Worm (Caenorhabditis elegans) whole organism, late embryonic: ENCODE measurements around the gene pals-21.

ENCODE experiments used
- C08G9.2 ChIP-seq: sonication (generic microtip); optimal IDR thresholded peaks from 2 replicates; lab custom pipeline; 2016; ENCODE audit warnings: mild to moderate bottlenecking, missing genetic modification characterization, moderate library complexity, missing compliant biosample characterization
- C38D4.7 ChIP-seq: fragments of 200-800 bp; sonication (Bioruptor generic); optimal IDR thresholded peaks from 2 replicates; lab custom pipeline; 2018; ENCODE audit warnings: mild to moderate bottlenecking, missing genetic modification characterization, moderate library complexity, missing compliant biosample characterization
- F13H6.1 ChIP-seq: sonication (generic microtip); optimal IDR thresholded peaks from 2 replicates; lab custom pipeline; 2016; ENCODE audit warnings: missing genetic modification characterization, missing compliant biosample characterization
- K02D7.2 ChIP-seq: sonication (generic microtip); optimal IDR thresholded peaks from 2 replicates; lab custom pipeline; 2017; ENCODE audit warnings: mild to moderate bottlenecking, missing genetic modification characterization, missing compliant biosample characterization
- T23F11.4 ChIP-seq: fragments of 200-800 bp; sonication (Bioruptor generic); optimal IDR thresholded peaks from 2 replicates; lab custom pipeline; 2018; ENCODE audit warnings: mild to moderate bottlenecking, missing genetic modification characterization, missing compliant biosample characterization
- ahr-1 ChIP-seq: sonication (generic microtip); optimal IDR thresholded peaks from 2 replicates; lab custom pipeline; 2016; ENCODE audit warnings: missing genetic modification characterization, missing compliant biosample characterization
- ama-1 ChIP-seq: fragments of 150-350 bp; optimal IDR thresholded peaks from 2 replicates; lab custom pipeline; 2014
- ceh-19 ChIP-seq: fragments of 200-800 bp; sonication (Bioruptor generic); optimal IDR thresholded peaks from 2 replicates; lab custom pipeline; 2018; ENCODE audit warnings: mild to moderate bottlenecking, missing genetic modification characterization, missing compliant biosample characterization
- ceh-2 ChIP-seq: sonication (generic microtip); optimal IDR thresholded peaks from 2 replicates; lab custom pipeline; 2016; ENCODE audit warnings: missing genotype, missing genetic modification characterization, missing compliant biosample characterization
- ceh-24 ChIP-seq: sonication (generic microtip); optimal IDR thresholded peaks from 2 replicates; lab custom pipeline; 2016; ENCODE audit warnings: mild to moderate bottlenecking, missing genetic modification characterization, missing compliant biosample characterization
- ceh-31 ChIP-seq: sonication (generic microtip); optimal IDR thresholded peaks from 2 replicates; lab custom pipeline; 2016; ENCODE audit warnings: missing genetic modification characterization, missing compliant biosample characterization
- ceh-34 ChIP-seq: sonication (generic microtip); optimal IDR thresholded peaks from 2 replicates; lab custom pipeline; 2016; ENCODE audit warnings: mild to moderate bottlenecking, missing genetic modification characterization, missing compliant biosample characterization
- ceh-48 ChIP-seq: sonication (generic microtip); optimal IDR thresholded peaks from 2 replicates; lab custom pipeline; 2016; ENCODE audit warnings: missing genetic modification characterization, inconsistent platforms, missing compliant biosample characterization
- elt-2 ChIP-seq: sonication (generic microtip); optimal IDR thresholded peaks from 2 replicates; lab custom pipeline; 2016; ENCODE audit warnings: missing genetic modification reagents, missing genetic modification characterization, missing compliant biosample characterization
- ets-4 ChIP-seq: sonication (generic microtip); optimal IDR thresholded peaks from 2 replicates; lab custom pipeline; 2016; ENCODE audit warnings: missing genetic modification characterization, missing compliant biosample characterization
- eyg-1 ChIP-seq: sonication (generic microtip); optimal IDR thresholded peaks from 2 replicates; lab custom pipeline; 2016; ENCODE audit warnings: missing genotype, missing genetic modification characterization, missing compliant biosample characterization
- fkh-10 ChIP-seq: fragments of 150-350 bp; optimal IDR thresholded peaks from 2 replicates; lab custom pipeline; 2014; ENCODE audit warnings: missing biosample characterization, missing genetic modification reagents, missing genetic modification characterization
- fkh-6 ChIP-seq: sonication (generic microtip); optimal IDR thresholded peaks from 2 replicates; lab custom pipeline; 2016; ENCODE audit warnings: missing genetic modification characterization, missing compliant biosample characterization
- hlh-13 ChIP-seq: fragments of 200-800 bp; sonication (Bioruptor generic); optimal IDR thresholded peaks from 2 replicates; lab custom pipeline; 2018; ENCODE audit warnings: mild to moderate bottlenecking, missing genetic modification characterization, missing compliant biosample characterization
- hlh-15 ChIP-seq: sonication (generic microtip); optimal IDR thresholded peaks from 2 replicates; lab custom pipeline; 2016; ENCODE audit warnings: missing genetic modification characterization, missing compliant biosample characterization
- hlh-30 ChIP-seq: sonication (generic microtip); optimal IDR thresholded peaks from 2 replicates; lab custom pipeline; 2017; ENCODE audit warnings: antibody characterized with exemption, missing genetic modification characterization, missing compliant biosample characterization; ENCODE audit not compliant: insufficient read depth
- madf-2 ChIP-seq: sonication (generic microtip); optimal IDR thresholded peaks from 2 replicates; lab custom pipeline; 2017; ENCODE audit warnings: missing genetic modification characterization, missing compliant biosample characterization
- mec-3 ChIP-seq: sonication (generic microtip); optimal IDR thresholded peaks from 2 replicates; lab custom pipeline; 2016; ENCODE audit warnings: borderline replicate concordance, missing genetic modification characterization, missing compliant biosample characterization
- nhr-11 ChIP-seq: fragments of 150-350 bp; optimal IDR thresholded peaks from 2 replicates; lab custom pipeline; 2014; ENCODE audit warnings: missing biosample characterization, missing genetic modification characterization
- npax-4 ChIP-seq: sonication (generic microtip); optimal IDR thresholded peaks from 2 replicates; lab custom pipeline; 2016; ENCODE audit warnings: missing genetic modification characterization, missing compliant biosample characterization
- odd-2 ChIP-seq: sonication (generic microtip); optimal IDR thresholded peaks from 2 replicates; lab custom pipeline; 2017; ENCODE audit warnings: antibody characterized with exemption, mild to moderate bottlenecking, missing genetic modification characterization, missing compliant biosample characterization
- pat-9 ChIP-seq: fragments of 200-800 bp; sonication (Bioruptor generic); optimal IDR thresholded peaks from 2 replicates; lab custom pipeline; 2018; ENCODE audit warnings: mild to moderate bottlenecking, missing genetic modification characterization, moderate library complexity, missing compliant biosample characterization
- pha-4 ChIP-seq: fragments of 150-350 bp; optimal IDR thresholded peaks from 2 replicates; lab custom pipeline; 2018; ENCODE audit warnings: missing biosample characterization, missing genetic modification reagents, missing genetic modification characterization
- pros-1 ChIP-seq: fragments of 150-350 bp; optimal IDR thresholded peaks from 2 replicates; lab custom pipeline; 2014; ENCODE audit warnings: missing biosample characterization, missing genetic modification reagents, missing genetic modification characterization
- ref-2 ChIP-seq: sonication (generic microtip); optimal IDR thresholded peaks from 2 replicates; lab custom pipeline; 2016; ENCODE audit warnings: missing genetic modification characterization, missing compliant biosample characterization
- sox-2 ChIP-seq: fragments of 200-800 bp; sonication (Bioruptor generic); IDR thresholded peaks from 2 replicates; pipeline ENCODE4 v1.3.6; 2022; ENCODE audit warnings: missing genetic modification reagents, missing genetic modification characterization, missing compliant biosample characterization
- sox-4 ChIP-seq: sonication (generic microtip); optimal IDR thresholded peaks from 2 replicates; lab custom pipeline; 2017; ENCODE audit warnings: mild to moderate bottlenecking, missing genetic modification characterization, inconsistent platforms, missing compliant biosample characterization
- tbx-2 ChIP-seq: sonication (generic microtip); optimal IDR thresholded peaks from 2 replicates; lab custom pipeline; 2016; ENCODE audit warnings: missing genetic modification characterization, missing compliant biosample characterization
- ttx-3 ChIP-seq: sonication (generic microtip); optimal IDR thresholded peaks from 2 replicates; lab custom pipeline; 2016; ENCODE audit warnings: missing genetic modification reagents, missing genetic modification characterization, missing compliant biosample characterization
- unc-3 ChIP-seq, 2 experiments: fragments of 200-800 bp in 1 of 2; sonication (Bioruptor generic) in 1 of 2; sonication (generic microtip) in 1 of 2; conservative IDR thresholded peaks in 1 of 2; optimal IDR thresholded peaks in 1 of 2; 2 replicates each; pipeline versions ENCODE4 v1.3.6 to Lab custom; 2016 to 2022; ENCODE audit warnings: missing compliant biosample characterization in 2 of 2, missing genetic modification characterization in 2 of 2, missing genetic modification reagents in 1 of 2
- zip-5 ChIP-seq: sonication (generic microtip); optimal IDR thresholded peaks from 2 replicates; lab custom pipeline; 2016; ENCODE audit warnings: missing genetic modification characterization, missing compliant biosample characterization
- ztf-16 ChIP-seq: sonication (generic microtip); optimal IDR thresholded peaks from 2 replicates; lab custom pipeline; 2017; ENCODE audit warnings: missing genetic modification characterization, missing compliant biosample characterization

The pals-21 gene

DNA sequence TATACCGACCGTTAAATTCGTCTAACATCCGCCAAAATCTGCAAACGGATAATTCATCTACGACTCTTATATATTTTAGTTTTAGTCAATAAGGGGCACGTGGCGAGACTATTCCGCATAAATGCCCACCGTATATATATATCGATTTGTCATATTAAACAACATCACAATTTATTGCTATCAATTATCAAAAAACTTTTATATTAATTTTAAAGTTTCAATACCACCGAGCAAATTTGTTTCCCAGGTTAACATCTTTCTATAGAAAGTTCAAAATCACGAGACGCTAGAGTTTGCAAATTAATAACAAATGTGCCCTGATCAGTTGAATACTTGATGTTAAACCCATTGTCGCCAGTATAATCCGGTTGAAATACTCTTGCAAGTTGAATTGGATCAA lies 32.9 kb downstream of the pals-21 start, which contains the start of gene Y82E9BL.5:
Y82E9BL.5 (minus strand) TSS at position 101 of the 400 bp plus-strand sequence.
- no peak for TF ChIP-seq K02D7.2
- TF ChIP-seq ceh-34 (tag; lab: Kevin White, UChicago): no peak
- TF ChIP-seq fkh-10 (GFP tag; lab: Kevin White, UChicago): no peak
- TF ChIP-seq ahr-1 (tag; lab: Kevin White, UChicago): no peak
- no peak for TF ChIP-seq eyg-1 (tag; lab: Kevin White, UChicago)
- TF ChIP-seq C38D4.7 (GFP tag; lab: Kevin White, UChicago): no peak
- TF ChIP-seq unc-3 (GFP tag; conservative IDR thresholded peaks at IDR 0.05; lab: Robert Waterston, UW): no peak
- no peak for TF ChIP-seq unc-3 (tag; optimal IDR thresholded peaks at IDR 0.05; lab: Kevin White, UChicago)
- no peak for TF ChIP-seq sox-2 (GFP tag; lab: Robert Waterston, UW)
- TF ChIP-seq hlh-13: no peak
- TF ChIP-seq ttx-3: no peak
- TF ChIP-seq elt-2 (tag; lab: Kevin White, UChicago): no peak
- TF ChIP-seq ztf-16 (tag; lab: Kevin White, UChicago): no peak
- TF ChIP-seq ref-2 (tag; lab: Kevin White, UChicago): no peak
- no peak for TF ChIP-seq C08G9.2
- no peak for TF ChIP-seq pha-4 (tag; lab: Kevin White, UChicago)
- TF ChIP-seq ceh-24 (tag; lab: Kevin White, UChicago): no peak
- TF ChIP-seq hlh-15 (tag; lab: Kevin White, UChicago): no peak

DNA sequence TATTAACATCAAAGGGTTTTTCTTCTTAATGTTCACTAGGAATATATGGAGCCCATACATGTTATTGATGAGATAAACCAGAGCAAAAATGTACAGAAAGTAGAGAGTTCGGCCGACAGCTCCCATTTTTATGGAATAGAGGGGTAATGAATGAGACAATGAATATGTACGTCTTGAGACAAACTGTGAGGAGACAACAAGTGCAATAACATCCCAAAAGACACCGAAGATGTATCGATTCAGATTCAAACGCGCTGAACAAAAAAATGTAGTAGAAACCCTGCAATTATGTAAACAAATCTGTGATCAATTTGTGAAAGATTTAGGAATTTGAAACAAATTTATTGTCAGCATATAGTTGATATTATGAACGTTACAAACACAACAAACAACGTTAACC lies 33.4 kb downstream of the pals-21 start:
- TF ChIP-seq hlh-15 (tag; lab: Kevin White, UChicago) (no peak), ceh-19 (GFP tag; lab: Kevin White, UChicago) (no peak), ets-4 (tag; lab: Kevin White, UChicago) (no peak)

DNA sequence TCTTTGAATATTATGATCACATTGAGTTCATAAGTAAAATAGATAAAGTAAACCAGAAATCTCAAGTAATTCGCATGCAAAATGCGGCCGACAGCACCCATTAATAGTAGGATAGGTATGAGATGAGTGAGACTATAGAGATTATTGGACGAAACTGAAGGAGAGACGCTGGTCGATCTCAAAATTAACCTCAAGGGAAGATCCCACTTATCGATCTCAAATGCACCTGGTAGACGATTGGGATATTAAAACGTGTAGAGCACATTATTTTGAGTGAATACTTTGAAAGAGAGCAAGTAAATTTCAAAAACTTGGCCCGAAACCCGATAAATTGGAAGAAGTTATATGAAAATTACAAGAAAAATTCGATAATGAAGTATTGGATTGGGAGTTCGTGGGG lies 34.7 kb downstream of the pals-21 start, which contains the start of gene Y82E9BL.6:
Y82E9BL.6 (minus strand) TSS at position 101 of the 400 bp plus-strand sequence.
- TF ChIP-seq K02D7.2 (no peak), madf-2 (tag; lab: Kevin White, UChicago) (no peak), hlh-30 (tag; lab: Kevin White, UChicago) (no peak), ceh-2 (tag; lab: Kevin White, UChicago) (no peak)
- TF ChIP-seq, all 69 proteins: peak for 0

DNA sequence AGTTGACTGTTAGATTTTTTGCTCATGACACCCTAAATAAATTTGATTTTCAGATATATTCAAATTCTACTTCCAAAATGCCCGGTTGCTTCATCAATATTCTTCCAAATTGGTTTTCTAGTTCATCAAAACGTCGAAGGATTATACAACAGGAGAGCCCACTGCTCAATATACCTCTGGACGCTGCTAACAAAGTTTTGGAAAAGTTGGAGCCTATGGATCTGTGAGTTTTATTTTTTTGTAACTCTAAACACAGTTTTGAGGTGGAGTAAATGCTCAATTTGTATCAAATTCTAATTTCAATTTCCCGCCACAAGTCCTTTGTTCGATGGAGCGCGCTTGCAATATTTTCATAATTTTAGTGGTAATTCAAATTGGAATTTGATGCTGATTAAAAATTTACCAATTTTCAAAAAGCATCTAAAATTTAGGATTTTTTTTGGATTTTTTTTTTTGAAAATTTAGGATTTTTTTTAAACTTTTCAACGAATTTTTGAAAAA lies 37.5 kb downstream of the pals-21 start, which contains the start of gene fbxa-27:
fbxa-27 (plus strand) TSS at position 51 of the 501 bp plus-strand sequence.
- TF ChIP-seq zip-5 (tag; lab: Kevin White, UChicago) (no peak), npax-4 (no peak), odd-2 (tag; lab: Kevin White, UChicago) (no peak), T23F11.4 (GFP tag; lab: Kevin White, UChicago) (no peak), sox-4 (no peak), ceh-48 (tag; lab: Kevin White, UChicago) (no peak), pat-9 (tag; lab: Kevin White, UChicago) (no peak), fkh-6 (no peak), ceh-31 (tag; lab: Kevin White, UChicago) (no peak), nhr-11 (tag; lab: Kevin White, UChicago) (no peak), hlh-13 (no peak), pros-1 (no peak), C38D4.7 (GFP tag; lab: Kevin White, UChicago) (no peak), tbx-2 (tag; lab: Kevin White, UChicago) (no peak), K02D7.2 (no peak), elt-2 (tag; lab: Kevin White, UChicago) (no peak), ama-1 (lab: Kevin White, UChicago) (no peak), mec-3 (tag; lab: Kevin White, UChicago) (no peak), F13H6.1 (tag; lab: Kevin White, UChicago) (no peak)
